Worm (Caenorhabditis elegans) whole organism, young adult: Measurements from ENCODE around the gene Y24F12A.1.
A peak's percentile ranks its signal among the peaks of the same experiment; 100 is the strongest.

Experiments used
- C17E4.6 ChIP-seq: fragments of 200-800 bp; sonication (Bioruptor generic); IDR thresholded peaks from 2 replicates; pipeline ENCODE4 v1.3.6; 2022; ENCODE audit warnings: missing genetic modification reagents, missing genetic modification characterization, missing compliant biosample characterization
- F22D6.2 ChIP-seq: sonication (generic microtip); optimal IDR thresholded peaks from 2 replicates; lab custom pipeline; 2016; ENCODE audit warnings: mild to moderate bottlenecking, missing genetic modification characterization, missing compliant biosample characterization
- F23B12.7 ChIP-seq: sonication (generic microtip); optimal IDR thresholded peaks from 2 replicates; lab custom pipeline; 2017; ENCODE audit warnings: missing genetic modification characterization, mild to moderate bottlenecking, missing compliant biosample characterization, antibody characterized with exemption, moderate library complexity; ENCODE audit not compliant: insufficient read depth
- F37B4.10 ChIP-seq: fragments of 200-800 bp; sonication (Bioruptor generic); IDR thresholded peaks from 2 replicates; pipeline ENCODE4 v1.3.6; 2022; ENCODE audit warnings: missing genetic modification characterization, missing compliant biosample characterization
- F57A8.1 ChIP-seq: fragments of 200-800 bp; sonication (Bioruptor generic); optimal IDR thresholded peaks from 2 replicates; lab custom pipeline; 2018; ENCODE audit warnings: mild to moderate bottlenecking, missing genetic modification characterization, moderate library complexity, missing compliant biosample characterization
- F57C9.4 ChIP-seq: sonication (generic microtip); optimal IDR thresholded peaks from 2 replicates; lab custom pipeline; 2017; ENCODE audit warnings: mild to moderate bottlenecking, missing genetic modification characterization, missing compliant biosample characterization
- Y53G8AR.9 ChIP-seq: fragments of 200-800 bp; sonication (Bioruptor generic); conservative IDR thresholded peaks from 2 replicates; pipeline ENCODE4 v1.3.6; 2022; ENCODE audit warnings: missing genetic modification reagents, missing genetic modification characterization, missing compliant biosample characterization
- Y79H2A.3 ChIP-seq: fragments of 200-800 bp; sonication (Bioruptor generic); conservative IDR thresholded peaks from 2 replicates; pipeline ENCODE4 v1.3.6; 2022; ENCODE audit warnings: missing genetic modification reagents, missing genetic modification characterization, missing compliant biosample characterization
- atf-7 ChIP-seq: sonication (generic microtip); optimal IDR thresholded peaks from 2 replicates; lab custom pipeline; 2017; ENCODE audit warnings: mild to moderate bottlenecking, missing genetic modification characterization, missing compliant biosample characterization
- attf-3 ChIP-seq: fragments of 200-800 bp; sonication (Bioruptor generic); conservative IDR thresholded peaks from 2 replicates; pipeline ENCODE4 v1.3.6; 2022; ENCODE audit warnings: missing genetic modification reagents, missing genetic modification characterization, missing compliant biosample characterization
- attf-6 ChIP-seq: fragments of 200-800 bp; sonication (Bioruptor generic); IDR thresholded peaks from 2 replicates; pipeline ENCODE4 v1.3.6; 2022; ENCODE audit warnings: missing genetic modification reagents, missing genetic modification characterization, missing compliant biosample characterization
- cebp-1 ChIP-seq, 2 experiments: fragments of 200-800 bp in 1 of 2; sonication (Bioruptor generic) in 1 of 2; sonication (generic microtip) in 1 of 2; IDR thresholded peaks in 1 of 2; optimal IDR thresholded peaks in 1 of 2; 2 replicates each; pipeline versions ENCODE4 v1.3.6 to Lab custom; 2017 to 2022; ENCODE audit warnings: missing compliant biosample characterization in 2 of 2, missing genetic modification characterization in 2 of 2, mild to moderate bottlenecking in 1 of 2, missing genetic modification reagents in 1 of 2, moderate library complexity in 1 of 2
- ceh-27 ChIP-seq: fragments of 200-800 bp; sonication (Bioruptor generic); optimal IDR thresholded peaks from 2 replicates; lab custom pipeline; 2018; ENCODE audit warnings: mild to moderate bottlenecking, missing genetic modification characterization, moderate library complexity, missing compliant biosample characterization
- ceh-91 ChIP-seq: fragments of 200-800 bp; sonication (Bioruptor generic); IDR thresholded peaks from 2 replicates; pipeline ENCODE4 v1.3.6; 2022; ENCODE audit warnings: missing genetic modification reagents, missing genetic modification characterization, missing compliant biosample characterization
- die-1 ChIP-seq: sonication (generic microtip); optimal IDR thresholded peaks from 2 replicates; lab custom pipeline; 2016; ENCODE audit warnings: missing genotype, mild to moderate bottlenecking, missing genetic modification characterization, missing compliant biosample characterization
- dox-1 ChIP-seq: fragments of 200-800 bp; sonication (Bioruptor generic); IDR thresholded peaks from 2 replicates; pipeline ENCODE4 v1.3.6; 2022; ENCODE audit warnings: missing genetic modification reagents, missing genetic modification characterization, missing compliant biosample characterization
- ekl-4 ChIP-seq: fragments of 200-800 bp; sonication (Bioruptor generic); IDR thresholded peaks from 2 replicates; pipeline ENCODE4 v1.3.6; 2022; ENCODE audit warnings: missing genetic modification reagents, missing genetic modification characterization, missing compliant biosample characterization
- lin-35 ChIP-seq, 3 experiments: fragments of 150-350 bp in 2 of 3; sonication (generic microtip) in 1 of 3; optimal IDR thresholded peaks; 2 replicates each; lab custom pipeline; 2014 to 2018; ENCODE audit warnings: missing biosample characterization in 3 of 3, missing genetic modification characterization in 3 of 3, missing genetic modification reagents in 3 of 3
- lin-40 ChIP-seq: sonication (generic microtip); optimal IDR thresholded peaks from 2 replicates; lab custom pipeline; 2016; ENCODE audit warnings: missing genetic modification characterization, mild to moderate bottlenecking, missing compliant biosample characterization, missing genotype, missing genetic modification reagents
- lsl-1 ChIP-seq: fragments of 200-800 bp; sonication (Bioruptor generic); optimal IDR thresholded peaks from 2 replicates; lab custom pipeline; 2018; ENCODE audit warnings: mild to moderate bottlenecking, missing genetic modification characterization, moderate library complexity, missing compliant biosample characterization
- lsy-27 ChIP-seq: sonication (generic microtip); optimal IDR thresholded peaks from 2 replicates; lab custom pipeline; 2017; ENCODE audit warnings: missing genetic modification characterization, mild to moderate bottlenecking, missing compliant biosample characterization, antibody characterized with exemption, missing genotype, borderline replicate concordance; ENCODE audit not compliant: insufficient read depth
- madf-8 ChIP-seq: fragments of 200-800 bp; sonication (Bioruptor generic); conservative IDR thresholded peaks from 2 replicates; pipeline ENCODE4 v1.3.6; 2022; ENCODE audit warnings: missing genetic modification reagents, missing genetic modification characterization, missing compliant biosample characterization
- nhr-120 ChIP-seq: fragments of 200-800 bp; sonication (Bioruptor generic); IDR thresholded peaks from 2 replicates; pipeline ENCODE4 v1.3.6; 2022; ENCODE audit warnings: missing genetic modification characterization, missing compliant biosample characterization
- nhr-80 ChIP-seq: sonication (generic microtip); optimal IDR thresholded peaks from 2 replicates; lab custom pipeline; 2016; ENCODE audit warnings: missing genetic modification characterization, missing compliant biosample characterization
- rcor-1 ChIP-seq: fragments of 200-800 bp; sonication (Bioruptor generic); IDR thresholded peaks from 2 replicates; pipeline ENCODE4 v1.3.6; 2022; ENCODE audit warnings: missing genetic modification reagents, missing genetic modification characterization, missing compliant biosample characterization
- repo-1 ChIP-seq: sonication (generic microtip); optimal IDR thresholded peaks from 2 replicates; lab custom pipeline; 2017; ENCODE audit warnings: mild to moderate bottlenecking, missing genetic modification characterization, missing compliant biosample characterization
- sea-2 ChIP-seq: fragments of 200-800 bp; sonication (Bioruptor generic); IDR thresholded peaks from 2 replicates; pipeline ENCODE4 v1.3.6; 2022; ENCODE audit warnings: missing genetic modification characterization, missing compliant biosample characterization
- snpc-3.4 ChIP-seq: sonication (generic microtip); optimal IDR thresholded peaks from 2 replicates; lab custom pipeline; 2017; ENCODE audit warnings: missing genetic modification characterization, mild to moderate bottlenecking, missing compliant biosample characterization, antibody characterized with exemption, moderate library complexity, missing genotype, missing genetic modification reagents
- snpc-4 ChIP-seq, 5 experiments: fragments of 150-350 bp in 1 of 5; sonication (generic microtip) in 4 of 5; optimal IDR thresholded peaks; 2 replicates each; lab custom pipeline; 2014 to 2018; ENCODE audit warnings: missing genetic modification characterization in 5 of 5, missing biosample characterization in 3 of 5, antibody characterized with exemption in 2 of 5, mild to moderate bottlenecking in 2 of 5, missing compliant biosample characterization in 2 of 5, missing genotype in 2 of 5, moderate library complexity in 2 of 5, missing genetic modification reagents in 1 of 5
- unc-62 ChIP-seq: fragments of 150-350 bp; optimal IDR thresholded peaks from 2 replicates; lab custom pipeline; 2014; ENCODE audit warnings: missing biosample characterization, missing genetic modification reagents, missing genetic modification characterization
- zfh-2 ChIP-seq: fragments of 200-800 bp; sonication (Bioruptor generic); conservative IDR thresholded peaks from 2 replicates; pipeline ENCODE4 v1.3.6; 2022; ENCODE audit warnings: missing genetic modification reagents, missing genetic modification characterization, missing compliant biosample characterization
- ztf-18 ChIP-seq: sonication (generic microtip); optimal IDR thresholded peaks from 2 replicates; lab custom pipeline; 2016; ENCODE audit warnings: missing genotype, mild to moderate bottlenecking, missing genetic modification characterization, missing compliant biosample characterization
- ztf-28 ChIP-seq: fragments of 200-800 bp; sonication (Bioruptor generic); IDR thresholded peaks from 2 replicates; pipeline ENCODE4 v1.3.6; 2022; ENCODE audit warnings: missing genetic modification reagents, missing genetic modification characterization, missing compliant biosample characterization

Gene Y24F12A.1

ce11 chrIV:11583906-11584378 lies 21.1 kb upstream of the Y24F12A.1 start, which contains the start of gene F12F6.1 (continued):
- TF ChIP-seq F22D6.2 (tag; lab: Kevin White, UChicago), result no peak
- TF ChIP-seq nhr-80 (tag; lab: Kevin White, UChicago), result peak; percentile 7
- TF ChIP-seq snpc-3.4 (tag; lab: Kevin White, UChicago), result no peak
- TF ChIP-seq nhr-120 (GFP tag; lab: Robert Waterston, UW), result no peak
- TF ChIP-seq ztf-18 (tag; lab: Kevin White, UChicago), result no peak
- TF ChIP-seq ztf-28, result no peak
- no peak for TF ChIP-seq die-1 (tag; lab: Kevin White, UChicago)
- no peak for TF ChIP-seq lsy-27
- no peak for TF ChIP-seq C17E4.6 (GFP tag; lab: Robert Waterston, UW)
- TF ChIP-seq attf-6, result 0 out of 2 replicates have a peak, but pooled peaks have one; percentile 23
- TF ChIP-seq Y53G8AR.9, result no peak
- no peak for TF ChIP-seq unc-62 (GFP tag; lab: Kevin White, UChicago)
- 0 out of 2 replicates have a peak, but pooled peaks have one; percentile 33 for TF ChIP-seq sea-2
- TF ChIP-seq F37B4.10 (GFP tag; lab: Robert Waterston, UW), result 0 out of 2 replicates have a peak, but pooled peaks have one; percentile 16
- TF ChIP-seq Y79H2A.3 (GFP tag; lab: Robert Waterston, UW), result no peak
- TF ChIP-seq atf-7 (tag; lab: Kevin White, UChicago), result no peak
- TF ChIP-seq lin-40 (tag; lab: Kevin White, UChicago), result no peak
- TF ChIP-seq F57C9.4 (tag; lab: Kevin White, UChicago), result no peak
- TF ChIP-seq madf-8, result no peak
- TF ChIP-seq ceh-27 (GFP tag; lab: Kevin White, UChicago), result no peak
- TF ChIP-seq zfh-2, result peak; percentile 96
- TF ChIP-seq lsl-1 (GFP tag; lab: Kevin White, UChicago), result no peak

ce11 chrIV:11584853-11585252 lies 20.2 kb upstream of the Y24F12A.1 start:
- no peak for TF ChIP-seq rcor-1 (GFP tag; lab: Robert Waterston, UW)
- no peak for TF ChIP-seq snpc-4 (GFP tag; optimal IDR thresholded peaks at IDR 0.05; lab: Kevin White, UChicago)
- TF ChIP-seq snpc-4 (tag; optimal IDR thresholded peaks at IDR 0.05; lab: Kevin White, UChicago), result no peak
- TF ChIP-seq nhr-80 (tag; lab: Kevin White, UChicago), result peak; percentile 53
- no peak for TF ChIP-seq lin-35 (GFP tag; optimal IDR thresholded peaks at IDR 0.05; lab: Kevin White, UChicago)
- TF ChIP-seq ekl-4 (GFP tag; lab: Robert Waterston, UW), result no peak
- peak; percentile 21; the same call in 1 of the 2 replicates for TF ChIP-seq dox-1 (GFP tag; lab: Robert Waterston, UW)
- no peak for TF ChIP-seq cebp-1 (GFP tag; IDR thresholded peaks at IDR 0.05; lab: Robert Waterston, UW)
- peak; percentile 52 for TF ChIP-seq cebp-1 (tag; optimal IDR thresholded peaks at IDR 0.05; lab: Kevin White, UChicago)
- 0 out of 2 replicates have a peak, but pooled peaks have one; percentile 21 for TF ChIP-seq attf-3 (GFP tag; lab: Robert Waterston, UW)
- no peak for TF ChIP-seq ceh-91
- no peak for TF ChIP-seq ztf-18 (tag; lab: Kevin White, UChicago)
- TF ChIP-seq F57A8.1, result no peak

- no peak for TF ChIP-seq F23B12.7 (tag; lab: Kevin White, UChicago)
- TF ChIP-seq repo-1 (tag; lab: Kevin White, UChicago), result peak; percentile 0
- TF ChIP-seq, all 124 proteins: peak for 1
Measured at ce11 chrIV:11586484-11586883, 18.6 kb upstream of the Y24F12A.1 start.
